Fruit fly (Drosophila melanogaster) whole organism, embryonic: Measurements from ENCODE around the gene CG13482.
A peak's percentile ranks its signal among the peaks of the same experiment; 100 is the strongest.

Experiments
- Bdp1 ChIP-seq: fragments of 200-800 bp; sonication (Bioruptor generic); optimal IDR thresholded peaks from 3 replicates; lab custom pipeline; 2016; ENCODE audit warnings: missing biosample characterization, missing genetic modification characterization
- CG12942 ChIP-seq: fragments of 200-800 bp; sonication (Bioruptor generic); optimal IDR thresholded peaks from 3 replicates; lab custom pipeline; 2016; ENCODE audit warnings: missing biosample characterization, missing genetic modification characterization
- CG14441 ChIP-seq: fragments of 200-800 bp; sonication (Bioruptor generic); IDR thresholded peaks from 2 replicates; pipeline ENCODE4 v1.3.6; 2022; ENCODE audit warnings: missing biosample characterization, missing genetic modification characterization
- CG15011 ChIP-seq: fragments of 200-800 bp; sonication (Bioruptor generic); optimal IDR thresholded peaks from 3 replicates; lab custom pipeline; 2018; ENCODE audit warnings: missing biosample characterization, mild to moderate bottlenecking, missing genetic modification characterization
- CG1529 ChIP-seq: fragments of 200-800 bp; sonication (Bioruptor generic); optimal IDR thresholded peaks from 3 replicates; lab custom pipeline; 2018; ENCODE audit warnings: missing biosample characterization, missing genetic modification characterization
- CG1832 ChIP-seq: fragments of 200-800 bp; sonication (Bioruptor generic); optimal IDR thresholded peaks from 2 replicates; lab custom pipeline; 2017; ENCODE audit warnings: missing biosample characterization, mild to moderate bottlenecking, missing genetic modification characterization, inconsistent platforms
- CG2120 ChIP-seq: fragments of 200-800 bp; sonication (Bioruptor generic); optimal IDR thresholded peaks from 3 replicates; lab custom pipeline; 2016; ENCODE audit warnings: missing biosample characterization, missing genetic modification characterization
- CG2202 ChIP-seq: fragments of 200-800 bp; sonication (Bioruptor generic); optimal IDR thresholded peaks from 2 replicates; lab custom pipeline; 2018; ENCODE audit warnings: missing biosample characterization, mild to moderate bottlenecking, missing genetic modification characterization
- CG2678 ChIP-seq: fragments of 200-800 bp; sonication (Bioruptor generic); optimal IDR thresholded peaks from 3 replicates; lab custom pipeline; 2019; ENCODE audit warnings: missing biosample characterization, mild to moderate bottlenecking, missing genetic modification characterization, moderate library complexity
- CG2875 ChIP-seq: fragments of 200-800 bp; sonication (Bioruptor generic); optimal IDR thresholded peaks from 2 replicates; lab custom pipeline; 2017; ENCODE audit warnings: missing biosample characterization, mild to moderate bottlenecking, missing genetic modification characterization, missing genetic modification reagents
- CG32772 ChIP-seq: fragments of 200-800 bp; sonication (Bioruptor generic); IDR thresholded peaks from 2 replicates; pipeline ENCODE4 v1.3.6; 2022; ENCODE audit warnings: missing biosample characterization, missing genetic modification characterization
- CG33557 ChIP-seq: fragments of 200-800 bp; sonication (Bioruptor generic); optimal IDR thresholded peaks from 2 replicates; lab custom pipeline; 2019; ENCODE audit warnings: missing biosample characterization, mild to moderate bottlenecking, missing genetic modification characterization, moderate library complexity
- CG5245 ChIP-seq: fragments of 200-800 bp; sonication (Bioruptor generic); optimal IDR thresholded peaks from 3 replicates; lab custom pipeline; 2016; ENCODE audit warnings: missing biosample characterization, missing genetic modification characterization
- CG8944 ChIP-seq: fragments of 200-800 bp; sonication (Bioruptor generic); optimal IDR thresholded peaks from 3 replicates; lab custom pipeline; 2016; ENCODE audit warnings: missing biosample characterization, missing genetic modification characterization
- CG9437 ChIP-seq: fragments of 200-800 bp; sonication (Bioruptor generic); optimal IDR thresholded peaks from 2 replicates; lab custom pipeline; 2018; ENCODE audit warnings: missing biosample characterization, mild to moderate bottlenecking, missing genetic modification characterization
- CG9797 ChIP-seq: fragments of 200-800 bp; sonication (Bioruptor generic); optimal IDR thresholded peaks from 3 replicates; lab custom pipeline; 2018; ENCODE audit warnings: missing biosample characterization, mild to moderate bottlenecking, missing genetic modification characterization
- CrebB ChIP-seq: fragments of 200-800 bp; sonication (Bioruptor generic); optimal IDR thresholded peaks from 3 replicates; lab custom pipeline; 2018; ENCODE audit warnings: missing biosample characterization, mild to moderate bottlenecking, missing genetic modification characterization
- Dek ChIP-seq: fragments of 200-800 bp; sonication (Bioruptor generic); optimal IDR thresholded peaks from 3 replicates; lab custom pipeline; 2019; ENCODE audit warnings: missing biosample characterization, mild to moderate bottlenecking, missing genetic modification characterization, moderate library complexity
- Doc3 ChIP-seq: fragments of 200-800 bp; sonication (Bioruptor generic); IDR thresholded peaks from 3 replicates; pipeline ENCODE4 v1.3.6; 2022; ENCODE audit warnings: missing biosample characterization, missing genetic modification characterization; ENCODE audit not compliant: partially characterized antibody
- Dp ChIP-seq: fragments of 200-800 bp; sonication (Bioruptor generic); optimal IDR thresholded peaks from 2 replicates; lab custom pipeline; 2018; ENCODE audit warnings: missing biosample characterization, mild to moderate bottlenecking, missing genetic modification characterization, moderate library complexity
- Fer2 ChIP-seq: fragments of 200-800 bp; sonication (Bioruptor generic); optimal IDR thresholded peaks from 2 replicates; lab custom pipeline; 2018; ENCODE audit warnings: missing biosample characterization, mild to moderate bottlenecking, missing genetic modification characterization, moderate library complexity
- H2.0 ChIP-seq: fragments of 200-800 bp; sonication (Bioruptor generic); IDR thresholded peaks from 2 replicates; pipeline ENCODE4 v1.3.6; 2022; ENCODE audit warnings: missing biosample characterization, missing genetic modification characterization
- HLHmδ ChIP-seq: fragments of 200-800 bp; sonication (Bioruptor generic); optimal IDR thresholded peaks from 2 replicates; lab custom pipeline; 2018; ENCODE audit warnings: missing biosample characterization, mild to moderate bottlenecking, missing genetic modification characterization, moderate library complexity
- Hsf ChIP-seq: fragments of 200-800 bp; sonication (Bioruptor generic); optimal IDR thresholded peaks from 3 replicates; lab custom pipeline; 2016; ENCODE audit warnings: missing biosample characterization, missing genetic modification characterization
- Lpt ChIP-seq: fragments of >200 bp; optimal IDR thresholded peaks from 2 replicates; lab custom pipeline; 2018; ENCODE audit warnings: missing biosample characterization, missing genetic modification characterization
- Max ChIP-seq: fragments of 200-800 bp; sonication (Bioruptor generic); optimal IDR thresholded peaks from 2 replicates; lab custom pipeline; 2016; ENCODE audit warnings: missing biosample characterization, mild to moderate bottlenecking, missing genetic modification characterization
- Mes4 ChIP-seq: fragments of 200-800 bp; sonication (Bioruptor generic); optimal IDR thresholded peaks from 2 replicates; lab custom pipeline; 2016; ENCODE audit warnings: missing biosample characterization, missing genetic modification characterization
- NK7.1 ChIP-seq: fragments of 200-800 bp; sonication (Bioruptor generic); optimal IDR thresholded peaks from 3 replicates; lab custom pipeline; 2016; ENCODE audit warnings: missing biosample characterization, missing genetic modification characterization
- Nf-YB ChIP-seq: fragments of 200-800 bp; sonication (Bioruptor generic); optimal IDR thresholded peaks from 3 replicates; lab custom pipeline; 2019; ENCODE audit warnings: missing biosample characterization, mild to moderate bottlenecking, missing genetic modification characterization, moderate library complexity
- YL-1 ChIP-seq: fragments of 200-800 bp; sonication (Bioruptor generic); optimal IDR thresholded peaks from 3 replicates; lab custom pipeline; 2017; ENCODE audit warnings: missing biosample characterization, mild to moderate bottlenecking, missing genetic modification characterization
- aop ChIP-seq: fragments of 200-800 bp; sonication (Bioruptor generic); IDR thresholded peaks from 2 replicates; pipeline ENCODE4 v1.3.6; 2022; ENCODE audit warnings: missing biosample characterization, missing genetic modification characterization
- chm ChIP-seq: fragments of 200-800 bp; sonication (Bioruptor generic); IDR thresholded peaks from 2 replicates; pipeline ENCODE4 v1.3.6; 2022; ENCODE audit warnings: missing biosample characterization, missing genetic modification characterization
- dan ChIP-seq: fragments of 200-800 bp; sonication (Bioruptor generic); IDR thresholded peaks from 2 replicates; pipeline ENCODE4 v1.3.6; 2022; ENCODE audit warnings: missing biosample characterization, missing genetic modification characterization
- danr ChIP-seq: fragments of 200-800 bp; sonication (Bioruptor generic); IDR thresholded peaks from 2 replicates; pipeline ENCODE4 v1.3.6; 2022; ENCODE audit warnings: missing biosample characterization, missing genetic modification characterization
- dmrt99B ChIP-seq: fragments of 200-800 bp; sonication (Bioruptor generic); optimal IDR thresholded peaks from 2 replicates; lab custom pipeline; 2018; ENCODE audit warnings: missing biosample characterization, mild to moderate bottlenecking, missing genetic modification characterization, moderate library complexity
- eve ChIP-seq, 2 experiments: fragments of >200 bp; optimal IDR thresholded peaks; 2 replicates each; lab custom pipeline; 2017; ENCODE audit warnings: missing biosample characterization in 2 of 2, missing genetic modification characterization in 2 of 2
- kay ChIP-seq: fragments of 200-800 bp; sonication (Bioruptor generic); optimal IDR thresholded peaks from 2 replicates; lab custom pipeline; 2016; ENCODE audit warnings: missing biosample characterization, missing genetic modification characterization
- lbe ChIP-seq: fragments of 200-800 bp; sonication (Bioruptor generic); optimal IDR thresholded peaks from 2 replicates; lab custom pipeline; 2016; ENCODE audit warnings: missing biosample characterization, mild to moderate bottlenecking, missing genetic modification characterization
- mirr ChIP-seq: fragments of 200-800 bp; sonication (Bioruptor generic); optimal IDR thresholded peaks from 3 replicates; lab custom pipeline; 2018; ENCODE audit warnings: missing biosample characterization, mild to moderate bottlenecking, missing genetic modification characterization
- pros ChIP-seq: fragments of 200-800 bp; sonication (Bioruptor generic); optimal IDR thresholded peaks from 3 replicates; lab custom pipeline; 2019; ENCODE audit warnings: missing biosample characterization, mild to moderate bottlenecking, missing genetic modification characterization, moderate library complexity
- scrt ChIP-seq: fragments of 200-800 bp; sonication (Bioruptor generic); optimal IDR thresholded peaks from 2 replicates; lab custom pipeline; 2018; ENCODE audit warnings: missing biosample characterization, mild to moderate bottlenecking, missing genetic modification characterization, moderate library complexity
- sob ChIP-seq: fragments of 200-800 bp; sonication (Bioruptor generic); IDR thresholded peaks from 2 replicates; pipeline ENCODE4 v1.3.6; 2022; ENCODE audit warnings: missing biosample characterization, missing genetic modification characterization
- tin ChIP-seq: fragments of 200-800 bp; sonication (Bioruptor generic); optimal IDR thresholded peaks from 3 replicates; lab custom pipeline; 2016; ENCODE audit warnings: missing biosample characterization, missing genetic modification characterization
- tio ChIP-seq: fragments of 200-800 bp; sonication (Bioruptor generic); optimal IDR thresholded peaks from 2 replicates; lab custom pipeline; 2017; ENCODE audit warnings: missing biosample characterization, missing genetic modification characterization, inconsistent platforms
- tna ChIP-seq: fragments of 200-800 bp; sonication (Bioruptor generic); IDR thresholded peaks from 2 replicates; pipeline ENCODE4 v1.3.6; 2022; ENCODE audit warnings: missing biosample characterization, missing genetic modification characterization; ENCODE audit not compliant: partially characterized antibody

Gene CG13482

dm6 chr3L:14325285-14325684 lies 3.9 kb upstream of the CG13482 start (continued):
- TF ChIP-seq Doc3 (GFP tag; lab: Robert Waterston, UW) (no peak), Max (GFP tag; lab: Kevin White, UChicago) (no peak), CG1529 (GFP tag; lab: Kevin White, UChicago) (peak; percentile 43), tin (GFP tag; lab: Kevin White, UChicago) (peak; percentile 50), danr (GFP tag; lab: Robert Waterston, UW) (no peak), CG2678 (tag; lab: Kevin White, UChicago) (peak; percentile 77), CrebB (tag; lab: Kevin White, UChicago) (no peak), CG14441 (GFP tag; lab: Robert Waterston, UW) (no peak), mirr (GFP tag; lab: Kevin White, UChicago) (no peak), H2.0 (GFP tag; lab: Robert Waterston, UW) (no peak), tna (GFP tag; lab: Robert Waterston, UW) (no peak), CG33557 (peak; percentile 56), NK7.1 (GFP tag; lab: Kevin White, UChicago) (no peak), CG32772 (no peak; the same call in 1 of the 2 replicates), CG2202 (peak; percentile 20), CG15011 (GFP tag; lab: Kevin White, UChicago) (no peak), chm (GFP tag; lab: Robert Waterston, UW) (no peak), CG9437 (GFP tag; lab: Kevin White, UChicago) (peak; percentile 51), aop (no peak), dan (GFP tag; lab: Robert Waterston, UW) (no peak), lbe (GFP tag; lab: Kevin White, UChicago) (no peak), Lpt (no peak), sob (GFP tag; lab: Robert Waterston, UW) (peak; percentile 22; the same call in 1 of the 2 replicates), CG2120 (GFP tag; lab: Kevin White, UChicago) (no peak), CG8944 (GFP tag; lab: Kevin White, UChicago) (no peak), CG5245 (peak; percentile 31), CG1832 (no peak), Hsf (GFP tag; lab: Kevin White, UChicago) (no peak), CG2875 (GFP tag; lab: Kevin White, UChicago) (peak; percentile 39), Dp (GFP tag; lab: Kevin White, UChicago) (no peak), CG9797 (no peak), Nf-YB (GFP tag; lab: Kevin White, UChicago) (peak; percentile 28), dmrt99B (tag; lab: Kevin White, UChicago) (peak; percentile 72), tio (GFP tag; lab: Kevin White, UChicago) (peak; percentile 24), HLHmδ (no peak), Mes4 (GFP tag; lab: Kevin White, UChicago) (no peak), Dek (no peak), kay (GFP tag; lab: Kevin White, UChicago) (no peak), Fer2 (tag; lab: Kevin White, UChicago) (no peak), eve (GFP tag; optimal IDR thresholded peaks at IDR 0.05; lab: Kevin White, UChicago) (peak in 1 of 2 experiments; percentile 78), YL-1 (no peak), Bdp1 (GFP tag; lab: Kevin White, UChicago) (no peak)

dm6 chr3L:14326267-14326666 lies 2.9 kb upstream of the CG13482 start:
- TF ChIP-seq pros (GFP tag; lab: Kevin White, UChicago) (peak; percentile 69), scrt (peak; percentile 10), CG12942 (GFP tag; lab: Kevin White, UChicago) (no peak)
- TF ChIP-seq, all 482 proteins: peak for 2
